Worm (Caenorhabditis elegans): ENCODE measurements around the gene srbc-56.

ce11 chrV:15815962-15816432 lies 15.5 kb downstream of the srbc-56 start, which contains the start of the genes fbxa-69 and F54B8.4:
- TF ChIP-seq sox-4 (tag; optimal IDR thresholded peaks at IDR 0.05) (no peak), nfya-1 (tag; optimal IDR thresholded peaks at IDR 0.05) (no peak), ahr-1 (tag; optimal IDR thresholded peaks at IDR 0.05) (no peak), fax-1 (tag; optimal IDR thresholded peaks at IDR 0.05) (no peak), fkh-10 (GFP tag; optimal IDR thresholded peaks at IDR 0.05) (no peak), ceh-18 (tag; optimal IDR thresholded peaks at IDR 0.05) (no peak)

Measured in whole organism, late embryonic.